Fruit fly (Drosophila melanogaster): ENCODE data around the gene Cpr67Fa2.

DNA sequence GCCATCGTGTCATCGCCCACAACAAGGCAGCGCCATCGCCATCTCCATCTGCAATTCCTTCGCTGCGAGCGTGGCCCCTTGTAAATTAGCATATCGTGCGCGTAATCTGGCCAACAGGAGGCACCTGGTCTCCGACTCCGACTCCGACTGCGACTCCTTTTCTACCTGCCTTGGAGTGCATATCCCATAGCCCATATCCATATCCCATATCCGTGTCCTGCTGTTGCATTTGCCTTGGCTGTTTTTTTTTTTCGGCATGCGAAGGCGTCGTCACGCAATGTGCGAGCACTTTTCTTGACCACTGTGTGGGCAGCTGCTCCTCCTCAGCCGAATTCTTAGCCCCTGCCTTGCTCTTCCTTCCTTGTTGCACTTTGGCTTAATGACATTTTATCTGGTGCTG lies 26.9 kb downstream of the Cpr67Fa2 start:
- no peak for TF ChIP-seq CG6163 (GFP tag; IDR thresholded peaks at IDR 0.05)
- no peak for TF ChIP-seq CG8319 (GFP tag; optimal IDR thresholded peaks at IDR 0.05)
- no peak for TF ChIP-seq CG3032 (tag; optimal IDR thresholded peaks at IDR 0.05)
- no peak for TF ChIP-seq Hr39 (GFP tag; optimal IDR thresholded peaks at IDR 0.05)
- TF ChIP-seq Gug (GFP tag; IDR thresholded peaks at IDR 0.05) = no peak
- no peak for TF ChIP-seq CG34406 (GFP tag; optimal IDR thresholded peaks at IDR 0.05)
- no peak for TF ChIP-seq CG15336 (GFP tag; IDR thresholded peaks at IDR 0.05)
- TF ChIP-seq cyc (GFP tag; optimal IDR thresholded peaks at IDR 0.05) = no peak
- TF ChIP-seq fd85E (GFP tag; optimal IDR thresholded peaks at IDR 0.05) = no peak
- TF ChIP-seq CG6276 (GFP tag; optimal IDR thresholded peaks at IDR 0.05) = no peak
- TF ChIP-seq CG8119 (GFP tag; IDR thresholded peaks at IDR 0.05) = no peak
- TF ChIP-seq ss (GFP tag; optimal IDR thresholded peaks at IDR 0.05) = peak in 1 of 2 experiments; percentile 93

Data from whole organism, prepupa.